Worm (Caenorhabditis elegans) whole organism, L2 larva: ENCODE measurements around the gene twk-21.

Experiments used
- C34F6.9 ChIP-seq: fragments of 150-350 bp; optimal IDR thresholded peaks from 2 replicates; lab custom pipeline; 2014; ENCODE audit warnings: missing biosample characterization, missing genetic modification characterization
- F13H6.1 ChIP-seq: sonication (generic microtip); optimal IDR thresholded peaks from 2 replicates; lab custom pipeline; 2016; ENCODE audit warnings: missing genetic modification characterization, missing compliant biosample characterization
- R02D3.7 ChIP-seq: fragments of 150-350 bp; optimal IDR thresholded peaks from 2 replicates; lab custom pipeline; 2014; ENCODE audit warnings: missing biosample characterization, missing genetic modification characterization
- ZK546.5 ChIP-seq: sonication (generic microtip); optimal IDR thresholded peaks from 2 replicates; lab custom pipeline; 2017; ENCODE audit warnings: missing biosample characterization, missing genetic modification characterization
- alr-1 ChIP-seq: fragments of 150-350 bp; optimal IDR thresholded peaks from 2 replicates; lab custom pipeline; 2014; ENCODE audit warnings: missing biosample characterization, missing genetic modification characterization
- ceh-16 ChIP-seq: fragments of 150-350 bp; optimal IDR thresholded peaks from 2 replicates; lab custom pipeline; 2014; ENCODE audit warnings: missing biosample characterization, missing genetic modification characterization
- ceh-82 ChIP-seq: fragments of 150-350 bp; optimal IDR thresholded peaks from 2 replicates; lab custom pipeline; 2014; ENCODE audit warnings: missing biosample characterization, missing genetic modification characterization
- crh-2 ChIP-seq: sonication (generic microtip); optimal IDR thresholded peaks from 2 replicates; lab custom pipeline; 2017; ENCODE audit warnings: missing biosample characterization, missing genetic modification characterization
- dmd-4 ChIP-seq: sonication (generic microtip); optimal IDR thresholded peaks from 2 replicates; lab custom pipeline; 2017; ENCODE audit warnings: missing biosample characterization, missing genetic modification characterization
- egl-27 ChIP-seq: sonication (generic microtip); optimal IDR thresholded peaks from 3 replicates; lab custom pipeline; 2017; ENCODE audit warnings: missing biosample characterization, missing genetic modification reagents, missing genetic modification characterization
- elt-1 ChIP-seq: fragments of 150-350 bp; optimal IDR thresholded peaks from 2 replicates; lab custom pipeline; 2014; ENCODE audit warnings: missing biosample characterization, missing genetic modification characterization
- fos-1 ChIP-seq: fragments of 150-350 bp; optimal IDR thresholded peaks from 2 replicates; lab custom pipeline; 2014; ENCODE audit warnings: missing biosample characterization, missing genetic modification characterization
- gmeb-1 ChIP-seq: fragments of 150-350 bp; optimal IDR thresholded peaks from 2 replicates; lab custom pipeline; 2014; ENCODE audit warnings: missing biosample characterization, missing genetic modification characterization
- lin-11 ChIP-seq: fragments of 150-350 bp; sonication (generic microtip); optimal IDR thresholded peaks from 2 replicates; lab custom pipeline; 2014; ENCODE audit warnings: missing biosample characterization, missing genetic modification characterization, inconsistent platforms, mixed read lengths
- lin-13 ChIP-seq: fragments of 150-350 bp; optimal IDR thresholded peaks from 2 replicates; lab custom pipeline; 2014; ENCODE audit warnings: missing biosample characterization, missing genetic modification reagents, missing genetic modification characterization
- lin-39 ChIP-seq: fragments of 150-350 bp; optimal IDR thresholded peaks from 2 replicates; lab custom pipeline; 2014; ENCODE audit warnings: missing biosample characterization, missing genetic modification reagents, missing genetic modification characterization
- lsy-2 ChIP-seq, 2 experiments: fragments of 150-350 bp in 1 of 2; sonication (generic microtip) in 1 of 2; optimal IDR thresholded peaks; 2 replicates each; lab custom pipeline; 2014 to 2017; ENCODE audit warnings: missing biosample characterization in 2 of 2, missing genetic modification characterization in 2 of 2
- mab-5 ChIP-seq: fragments of 150-350 bp; optimal IDR thresholded peaks from 2 replicates; lab custom pipeline; 2014; ENCODE audit warnings: missing biosample characterization, missing genetic modification characterization
- mbf-1 ChIP-seq: sonication (generic microtip); optimal IDR thresholded peaks from 2 replicates; lab custom pipeline; 2017; ENCODE audit warnings: missing biosample characterization, missing genetic modification characterization
- nhr-11 ChIP-seq: fragments of 150-350 bp; optimal IDR thresholded peaks from 2 replicates; lab custom pipeline; 2014; ENCODE audit warnings: missing biosample characterization, missing genetic modification characterization
- nhr-12 ChIP-seq: fragments of 150-350 bp; optimal IDR thresholded peaks from 2 replicates; lab custom pipeline; 2014; ENCODE audit warnings: missing biosample characterization, missing genetic modification characterization
- nhr-129 ChIP-seq: fragments of 150-350 bp; optimal IDR thresholded peaks from 2 replicates; lab custom pipeline; 2014; ENCODE audit warnings: missing biosample characterization, missing genetic modification characterization
- nhr-21 ChIP-seq: fragments of 150-350 bp; optimal IDR thresholded peaks from 2 replicates; lab custom pipeline; 2014; ENCODE audit warnings: missing biosample characterization, missing genetic modification characterization
- nhr-23 ChIP-seq: fragments of 150-350 bp; optimal IDR thresholded peaks from 2 replicates; lab custom pipeline; 2014; ENCODE audit warnings: missing biosample characterization, missing genetic modification reagents, missing genetic modification characterization
- nhr-6 ChIP-seq: fragments of 150-350 bp; optimal IDR thresholded peaks from 2 replicates; lab custom pipeline; 2014; ENCODE audit warnings: missing biosample characterization, missing genetic modification characterization
- nhr-77 ChIP-seq: fragments of 150-350 bp; optimal IDR thresholded peaks from 2 replicates; lab custom pipeline; 2014; ENCODE audit warnings: missing biosample characterization, missing genetic modification characterization
- peb-1 ChIP-seq: fragments of 150-350 bp; optimal IDR thresholded peaks from 2 replicates; lab custom pipeline; 2014; ENCODE audit warnings: missing biosample characterization, missing genetic modification characterization
- sma-3 ChIP-seq: sonication (generic microtip); optimal IDR thresholded peaks from 2 replicates; lab custom pipeline; 2016; ENCODE audit warnings: missing genetic modification reagents, missing genetic modification characterization, missing compliant biosample characterization
- sma-9 ChIP-seq, 2 experiments: fragments of 150-350 bp in 1 of 2; sonication (generic microtip) in 1 of 2; optimal IDR thresholded peaks; 2 replicates each; lab custom pipeline; 2014 to 2016; ENCODE audit warnings: missing genetic modification characterization in 2 of 2, mild to moderate bottlenecking in 1 of 2, missing biosample characterization in 1 of 2, missing compliant biosample characterization in 1 of 2, missing genetic modification reagents in 1 of 2, moderate library complexity in 1 of 2
- unc-55 ChIP-seq: fragments of 150-350 bp; sonication (generic microtip); optimal IDR thresholded peaks from 3 replicates; lab custom pipeline; 2014; ENCODE audit warnings: missing biosample characterization, missing genetic modification reagents, missing genetic modification characterization
- unc-62 ChIP-seq: fragments of 150-350 bp; optimal IDR thresholded peaks from 2 replicates; lab custom pipeline; 2014; ENCODE audit warnings: missing biosample characterization, missing genetic modification reagents, missing genetic modification characterization
- ztf-1 ChIP-seq: fragments of 200-800 bp; sonication (Bioruptor generic); conservative IDR thresholded peaks from 2 replicates; pipeline ENCODE4 v1.3.6; 2022; ENCODE audit warnings: missing genetic modification characterization, missing compliant biosample characterization
- ztf-11 ChIP-seq: sonication (generic microtip); optimal IDR thresholded peaks from 2 replicates; lab custom pipeline; 2017; ENCODE audit warnings: missing biosample characterization, missing genetic modification characterization
- ztf-4 ChIP-seq: fragments of 150-350 bp; optimal IDR thresholded peaks from 2 replicates; lab custom pipeline; 2014; ENCODE audit warnings: missing biosample characterization, missing genetic modification characterization

The twk-21 gene

DNA sequence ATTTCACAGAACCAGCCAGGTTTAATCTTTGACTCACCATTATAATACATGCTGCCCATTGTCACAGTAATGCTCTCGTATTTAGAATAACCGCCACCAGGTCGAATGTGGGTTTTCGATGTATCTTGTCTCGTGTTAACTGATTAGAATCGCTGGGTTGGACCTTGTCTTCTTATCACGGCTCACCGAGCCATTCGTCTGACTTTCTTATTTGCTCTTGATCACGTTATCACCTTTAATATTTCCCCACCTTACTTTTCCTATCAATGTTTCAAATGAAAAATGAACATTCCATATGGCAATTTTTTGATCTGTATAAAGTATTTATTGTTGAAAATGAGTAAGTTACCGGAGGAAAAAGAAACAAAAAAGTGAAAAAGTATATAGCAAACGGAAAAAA is 37.7 kb upstream of the twk-21 start, which contains the start of gene sgk-1:
Gene sgk-1, minus strand, starts transcription at position 130 of the 400 bp plus-strand sequence.
- TF ChIP-seq peb-1 (tag; lab: Kevin White, UChicago) (no peak), ceh-82 (tag; lab: Kevin White, UChicago) (no peak), nhr-77 (tag; lab: Kevin White, UChicago) (no peak), ceh-16 (tag; lab: Kevin White, UChicago) (no peak), gmeb-1 (tag; lab: Kevin White, UChicago) (no peak), ztf-11 (tag; lab: Kevin White, UChicago) (no peak), sma-9 (GFP tag; optimal IDR thresholded peaks at IDR 0.05; lab: Kevin White, UChicago) (peak; percentile 30), sma-9 (tag; optimal IDR thresholded peaks at IDR 0.05; lab: Kevin White, UChicago) (no peak), mab-5 (tag; lab: Kevin White, UChicago) (no peak), nhr-11 (tag; lab: Kevin White, UChicago) (no peak), dmd-4 (tag; lab: Kevin White, UChicago) (no peak), fos-1 (tag; lab: Kevin White, UChicago) (peak; percentile 46)

ce11 chrX:16263287-16263686 is 36.4 kb upstream of the twk-21 start:
- TF ChIP-seq lin-11 (no peak), lsy-2 (tag; optimal IDR thresholded peaks at IDR 0.05; lab: Kevin White, UChicago) (no peak), unc-62 (GFP tag; lab: Kevin White, UChicago) (no peak), sma-3 (GFP tag; lab: Kevin White, UChicago) (peak; percentile 34), ztf-1 (GFP tag; lab: Robert Waterston, UW) (no peak), ZK546.5 (no peak), ztf-11 (tag; lab: Kevin White, UChicago) (no peak), R02D3.7 (no peak), nhr-11 (tag; lab: Kevin White, UChicago) (no peak), lin-13 (GFP tag; lab: Kevin White, UChicago) (no peak), mab-5 (tag; lab: Kevin White, UChicago) (no peak), gmeb-1 (tag; lab: Kevin White, UChicago) (no peak), nhr-12 (tag; lab: Kevin White, UChicago) (no peak), fos-1 (tag; lab: Kevin White, UChicago) (peak; percentile 2), elt-1 (tag; lab: Kevin White, UChicago) (no peak), mbf-1 (no peak), egl-27 (no peak), nhr-6 (tag; lab: Kevin White, UChicago) (no peak)

- TF ChIP-seq sma-3 (GFP tag; lab: Kevin White, UChicago): peak; percentile 83
- TF ChIP-seq nhr-11 (tag; lab: Kevin White, UChicago): no peak
- TF ChIP-seq fos-1 (tag; lab: Kevin White, UChicago): peak; percentile 17
- TF ChIP-seq C34F6.9 (tag; lab: Kevin White, UChicago): no peak
- TF ChIP-seq, all 48 proteins: peak for 2
Observed at ce11 chrX:16265636-16266384, 33.9 kb upstream of the twk-21 start, which contains the start of gene mua-6. TSS of gene mua-6 (minus strand) at chrX:16265686.

ce11 chrX:16269969-16270368 is 29.7 kb upstream of the twk-21 start, which contains the start of gene ifa-3:
TSS of gene ifa-3 (minus strand) at chrX:16270069.
- TF ChIP-seq ztf-4 (tag; lab: Kevin White, UChicago) (no peak), nhr-11 (tag; lab: Kevin White, UChicago) (no peak), egl-27 (no peak)

DNA sequence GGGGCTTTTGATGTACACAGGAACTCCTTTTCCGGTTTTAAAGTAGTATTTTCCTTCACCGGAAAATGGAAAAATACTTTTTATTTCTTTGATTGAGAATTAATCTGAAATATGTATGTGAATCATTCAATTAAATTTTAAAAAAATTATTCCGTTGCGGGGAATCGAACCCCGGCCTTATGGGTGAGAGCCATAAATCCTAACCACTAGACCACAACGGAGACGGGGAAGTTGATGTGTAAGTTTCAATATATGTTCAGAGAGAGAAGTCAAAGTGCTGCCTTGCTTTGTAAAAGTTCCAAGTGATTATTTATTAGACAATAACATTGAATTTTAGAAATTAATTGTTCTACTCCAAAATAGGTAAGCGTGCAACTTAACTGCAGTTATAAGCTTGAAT is 28.5 kb upstream of the twk-21 start:
- TF ChIP-seq lin-13 (GFP tag; lab: Kevin White, UChicago) (peak; percentile 28), nhr-23 (no peak), sma-9 (GFP tag; optimal IDR thresholded peaks at IDR 0.05; lab: Kevin White, UChicago) (peak; percentile 61), sma-9 (tag; optimal IDR thresholded peaks at IDR 0.05; lab: Kevin White, UChicago) (no peak), dmd-4 (tag; lab: Kevin White, UChicago) (no peak), nhr-129 (tag; lab: Kevin White, UChicago) (peak; percentile 23), unc-55 (GFP tag; lab: Kevin White, UChicago) (peak; percentile 49), crh-2 (tag; lab: Kevin White, UChicago) (peak; percentile 41), gmeb-1 (tag; lab: Kevin White, UChicago) (peak; percentile 30), lin-39 (no peak), C34F6.9 (tag; lab: Kevin White, UChicago) (peak; percentile 3), F13H6.1 (tag; lab: Kevin White, UChicago) (peak; percentile 17), sma-3 (GFP tag; lab: Kevin White, UChicago) (peak; percentile 43), nhr-21 (peak; percentile 4), nhr-12 (tag; lab: Kevin White, UChicago) (no peak), fos-1 (tag; lab: Kevin White, UChicago) (peak; percentile 18), alr-1 (tag; lab: Kevin White, UChicago) (no peak), nhr-11 (tag; lab: Kevin White, UChicago) (peak; percentile 4)
